Worm (Caenorhabditis elegans) whole organism, L4 larva: ENCODE data around the gene F40G12.10.

ENCODE experiments used
- F10B5.3 ChIP-seq: sonication (generic microtip); optimal IDR thresholded peaks from 2 replicates; lab custom pipeline; 2016; ENCODE audit warnings: mild to moderate bottlenecking, missing genetic modification characterization, missing compliant biosample characterization
- F44E2.7 ChIP-seq: fragments of 200-800 bp; sonication (Bioruptor generic); IDR thresholded peaks from 2 replicates; pipeline ENCODE4 v2.1.2; 2022; ENCODE audit warnings: missing genetic modification characterization, missing compliant biosample characterization
- F49E8.2 ChIP-seq: sonication (generic microtip); optimal IDR thresholded peaks from 2 replicates; lab custom pipeline; 2016; ENCODE audit warnings: missing compliant biosample characterization, mild to moderate bottlenecking, missing genetic modification characterization, borderline replicate concordance
- T20F7.1 ChIP-seq: fragments of 200-800 bp; sonication (Bioruptor generic); optimal IDR thresholded peaks from 2 replicates; lab custom pipeline; 2018; ENCODE audit warnings: mild to moderate bottlenecking, missing genetic modification characterization, missing compliant biosample characterization
- T26A8.4 ChIP-seq: fragments of 200-800 bp; sonication (Bioruptor generic); IDR thresholded peaks from 2 replicates; pipeline ENCODE4 v1.3.6; 2022; ENCODE audit warnings: missing genetic modification characterization, missing compliant biosample characterization
- Y5F2A.4 ChIP-seq: fragments of 200-800 bp; sonication (Bioruptor generic); optimal IDR thresholded peaks from 2 replicates; lab custom pipeline; 2018; ENCODE audit warnings: mild to moderate bottlenecking, missing genetic modification characterization, missing compliant biosample characterization
- ZK546.5 ChIP-seq, 2 experiments: sonication (generic microtip); optimal IDR thresholded peaks; 2 replicates each; lab custom pipeline; 2017; ENCODE audit warnings: missing biosample characterization in 2 of 2, missing genetic modification characterization in 2 of 2
- arid-1 ChIP-seq: fragments of 200-800 bp; sonication (Bioruptor generic); conservative IDR thresholded peaks from 2 replicates; pipeline ENCODE4 v1.3.6; 2022; ENCODE audit warnings: missing genetic modification reagents, missing genetic modification characterization, missing compliant biosample characterization
- ceh-20 ChIP-seq: fragments of 200-800 bp; sonication (Bioruptor generic); IDR thresholded peaks from 2 replicates; pipeline ENCODE4 v1.3.6; 2022; ENCODE audit warnings: missing genetic modification reagents, missing genetic modification characterization, missing compliant biosample characterization
- ceh-44 ChIP-seq: fragments of 200-800 bp; sonication (Bioruptor generic); IDR thresholded peaks from 2 replicates; pipeline ENCODE4 v1.3.6; 2022; ENCODE audit warnings: missing genetic modification reagents, missing genetic modification characterization, missing compliant biosample characterization
- ces-1 ChIP-seq: fragments of 150-350 bp; sonication (generic microtip); optimal IDR thresholded peaks from 4 replicates; lab custom pipeline; 2014; ENCODE audit warnings: missing biosample characterization, missing genetic modification reagents, missing genetic modification characterization
- cey-2 ChIP-seq: sonication (generic microtip); optimal IDR thresholded peaks from 3 replicates; lab custom pipeline; 2017; ENCODE audit warnings: missing genetic modification characterization, mild to moderate bottlenecking, missing compliant biosample characterization, antibody characterized with exemption, borderline replicate concordance; ENCODE audit not compliant: insufficient read depth
- ctbp-1 ChIP-seq: fragments of 200-800 bp; sonication (Bioruptor generic); IDR thresholded peaks from 2 replicates; pipeline ENCODE4 v1.3.6; 2022; ENCODE audit warnings: missing genetic modification reagents, missing genetic modification characterization, missing compliant biosample characterization
- daf-12 ChIP-seq: fragments of 150-350 bp; optimal IDR thresholded peaks from 2 replicates; lab custom pipeline; 2014; ENCODE audit warnings: missing biosample characterization, missing genetic modification reagents, missing genetic modification characterization
- daf-8 ChIP-seq: fragments of 200-800 bp; sonication (Bioruptor generic); IDR thresholded peaks from 2 replicates; pipeline ENCODE4 v1.3.6; 2022; ENCODE audit warnings: missing genetic modification characterization, missing compliant biosample characterization
- dmd-6 ChIP-seq: fragments of 200-800 bp; sonication (Bioruptor generic); IDR thresholded peaks from 2 replicates; pipeline ENCODE4 v1.3.6; 2022; ENCODE audit warnings: missing genetic modification reagents, missing genetic modification characterization, missing compliant biosample characterization
- dve-1 ChIP-seq: sonication (generic microtip); optimal IDR thresholded peaks from 2 replicates; lab custom pipeline; 2017; ENCODE audit warnings: antibody characterized with exemption, mild to moderate bottlenecking, missing genetic modification characterization, missing compliant biosample characterization; ENCODE audit not compliant: insufficient read depth
- egl-27 ChIP-seq: sonication (generic microtip); optimal IDR thresholded peaks from 3 replicates; lab custom pipeline; 2017; ENCODE audit warnings: missing biosample characterization, missing genetic modification reagents, missing genetic modification characterization
- fkh-10 ChIP-seq: fragments of 150-350 bp; optimal IDR thresholded peaks from 2 replicates; lab custom pipeline; 2014; ENCODE audit warnings: missing biosample characterization, missing genetic modification reagents, missing genetic modification characterization
- fos-1 ChIP-seq: fragments of 150-350 bp; optimal IDR thresholded peaks from 2 replicates; lab custom pipeline; 2014; ENCODE audit warnings: missing biosample characterization, missing genetic modification characterization
- gei-8 ChIP-seq: fragments of 200-800 bp; sonication (Bioruptor generic); optimal IDR thresholded peaks from 2 replicates; lab custom pipeline; 2018; ENCODE audit warnings: mild to moderate bottlenecking, missing genetic modification characterization, missing compliant biosample characterization
- hlh-11 ChIP-seq: fragments of 200-800 bp; sonication (Bioruptor generic); optimal IDR thresholded peaks from 2 replicates; lab custom pipeline; 2018; ENCODE audit warnings: mild to moderate bottlenecking, missing genetic modification characterization, missing compliant biosample characterization
- hmg-1.1 ChIP-seq: fragments of 200-800 bp; sonication (Bioruptor generic); IDR thresholded peaks from 2 replicates; pipeline ENCODE4 v1.3.6; 2022; ENCODE audit warnings: missing genetic modification reagents, missing genetic modification characterization, missing compliant biosample characterization
- lin-1 ChIP-seq: fragments of 200-800 bp; sonication (Bioruptor generic); IDR thresholded peaks from 2 replicates; pipeline ENCODE4 v1.3.6; 2022; ENCODE audit warnings: missing genetic modification reagents, missing genetic modification characterization, missing compliant biosample characterization
- lin-39 ChIP-seq: fragments of 150-350 bp; optimal IDR thresholded peaks from 2 replicates; lab custom pipeline; 2014; ENCODE audit warnings: missing biosample characterization, missing genetic modification reagents, missing genetic modification characterization
- lir-3 ChIP-seq: sonication (generic microtip); optimal IDR thresholded peaks from 2 replicates; lab custom pipeline; 2016; ENCODE audit warnings: mild to moderate bottlenecking, missing genetic modification characterization, missing compliant biosample characterization
- mdt-29 ChIP-seq: fragments of 200-800 bp; sonication (Bioruptor generic); IDR thresholded peaks from 2 replicates; pipeline ENCODE4 v1.3.6; 2022; ENCODE audit warnings: missing genetic modification reagents, missing genetic modification characterization, missing compliant biosample characterization
- nhr-10 ChIP-seq: fragments of 150-350 bp; optimal IDR thresholded peaks from 2 replicates; lab custom pipeline; 2014; ENCODE audit warnings: missing biosample characterization, missing genetic modification characterization
- nhr-111 ChIP-seq: fragments of 200-800 bp; sonication (Bioruptor generic); optimal IDR thresholded peaks from 2 replicates; lab custom pipeline; 2018; ENCODE audit warnings: mild to moderate bottlenecking, missing genetic modification characterization, missing compliant biosample characterization
- nhr-237 ChIP-seq: sonication (generic microtip); optimal IDR thresholded peaks from 2 replicates; lab custom pipeline; 2017; ENCODE audit warnings: missing biosample characterization, missing genetic modification characterization
- nhr-28 ChIP-seq: fragments of 150-350 bp; optimal IDR thresholded peaks from 2 replicates; lab custom pipeline; 2014; ENCODE audit warnings: missing biosample characterization, missing genetic modification characterization
- nhr-41 ChIP-seq: fragments of 200-800 bp; sonication (Bioruptor generic); IDR thresholded peaks from 2 replicates; pipeline ENCODE4 v1.3.6; 2022; ENCODE audit warnings: missing genetic modification reagents, missing genetic modification characterization, missing compliant biosample characterization
- nhr-42 ChIP-seq: fragments of 200-800 bp; sonication (Bioruptor generic); IDR thresholded peaks from 2 replicates; pipeline ENCODE4 v1.3.6; 2022; ENCODE audit warnings: missing genetic modification characterization, missing compliant biosample characterization
- nhr-6 ChIP-seq: fragments of 150-350 bp; optimal IDR thresholded peaks from 2 replicates; lab custom pipeline; 2014; ENCODE audit warnings: missing biosample characterization, missing genetic modification characterization
- nhr-76 ChIP-seq: fragments of 150-350 bp; optimal IDR thresholded peaks from 2 replicates; lab custom pipeline; 2014; ENCODE audit warnings: missing biosample characterization, missing genetic modification characterization
- nhr-77 ChIP-seq: fragments of 150-350 bp; optimal IDR thresholded peaks from 2 replicates; lab custom pipeline; 2014; ENCODE audit warnings: missing biosample characterization, missing genetic modification characterization
- php-3 ChIP-seq: fragments of 200-800 bp; sonication (Bioruptor generic); IDR thresholded peaks from 2 replicates; pipeline ENCODE4 v1.3.6; 2022; ENCODE audit warnings: missing genetic modification reagents, missing genetic modification characterization, missing compliant biosample characterization
- rbr-2 ChIP-seq: sonication (generic microtip); optimal IDR thresholded peaks from 2 replicates; lab custom pipeline; 2016; ENCODE audit warnings: missing genotype, missing genetic modification characterization, missing compliant biosample characterization
- saeg-2 ChIP-seq: fragments of 200-800 bp; sonication (Bioruptor generic); IDR thresholded peaks from 2 replicates; pipeline ENCODE4 v1.3.6; 2022; ENCODE audit warnings: missing genetic modification reagents, missing genetic modification characterization, missing compliant biosample characterization
- set-16 ChIP-seq: fragments of 200-800 bp; sonication (Bioruptor generic); IDR thresholded peaks from 2 replicates; pipeline ENCODE4 v1.3.6; 2022; ENCODE audit warnings: missing genetic modification reagents, missing genetic modification characterization, missing compliant biosample characterization
- snpc-1.2 ChIP-seq: fragments of 200-800 bp; sonication (Bioruptor generic); IDR thresholded peaks from 2 replicates; pipeline ENCODE4 v1.3.6; 2022; ENCODE audit warnings: missing genetic modification reagents, missing genetic modification characterization, missing compliant biosample characterization
- snpc-4 ChIP-seq: fragments of 150-350 bp; optimal IDR thresholded peaks from 2 replicates; lab custom pipeline; 2014; ENCODE audit warnings: missing biosample characterization, missing genetic modification characterization
- unc-130 ChIP-seq: sonication (generic microtip); optimal IDR thresholded peaks from 2 replicates; lab custom pipeline; 2016; ENCODE audit warnings: missing genetic modification reagents, missing genetic modification characterization, missing compliant biosample characterization
- unc-39 ChIP-seq: sonication (generic microtip); optimal IDR thresholded peaks from 2 replicates; lab custom pipeline; 2017; ENCODE audit warnings: missing biosample characterization, missing genetic modification characterization
- unc-62 ChIP-seq, 3 experiments: fragments of 150-350 bp in 1 of 3; sonication (generic microtip); optimal IDR thresholded peaks in 2 of 3; peaks in 1 of 3; 1 replicate in 1 of 3; 2 replicates in 2 of 3; lab custom pipeline; 2014 to 2017; ENCODE audit warnings: missing biosample characterization in 3 of 3, missing genetic modification characterization in 3 of 3, missing genetic modification reagents in 3 of 3, missing genotype in 1 of 3
- vab-7 ChIP-seq: fragments of 200-800 bp; sonication (Bioruptor generic); IDR thresholded peaks from 2 replicates; pipeline ENCODE4 v1.3.6; 2022; ENCODE audit warnings: missing genetic modification reagents, missing genetic modification characterization, missing compliant biosample characterization
- zfp-3 ChIP-seq: fragments of 200-800 bp; sonication (Bioruptor generic); conservative IDR thresholded peaks from 2 replicates; pipeline ENCODE4 v1.3.6; 2022; ENCODE audit warnings: missing genetic modification reagents, missing genetic modification characterization, missing compliant biosample characterization
- zip-2 ChIP-seq: fragments of 150-350 bp; optimal IDR thresholded peaks from 2 replicates; lab custom pipeline; 2014; ENCODE audit warnings: missing biosample characterization, missing genetic modification characterization
- ztf-11 ChIP-seq: fragments of 150-350 bp; optimal IDR thresholded peaks from 2 replicates; lab custom pipeline; 2014; ENCODE audit warnings: missing biosample characterization, missing genetic modification characterization

F40G12.10 gene

DNA sequence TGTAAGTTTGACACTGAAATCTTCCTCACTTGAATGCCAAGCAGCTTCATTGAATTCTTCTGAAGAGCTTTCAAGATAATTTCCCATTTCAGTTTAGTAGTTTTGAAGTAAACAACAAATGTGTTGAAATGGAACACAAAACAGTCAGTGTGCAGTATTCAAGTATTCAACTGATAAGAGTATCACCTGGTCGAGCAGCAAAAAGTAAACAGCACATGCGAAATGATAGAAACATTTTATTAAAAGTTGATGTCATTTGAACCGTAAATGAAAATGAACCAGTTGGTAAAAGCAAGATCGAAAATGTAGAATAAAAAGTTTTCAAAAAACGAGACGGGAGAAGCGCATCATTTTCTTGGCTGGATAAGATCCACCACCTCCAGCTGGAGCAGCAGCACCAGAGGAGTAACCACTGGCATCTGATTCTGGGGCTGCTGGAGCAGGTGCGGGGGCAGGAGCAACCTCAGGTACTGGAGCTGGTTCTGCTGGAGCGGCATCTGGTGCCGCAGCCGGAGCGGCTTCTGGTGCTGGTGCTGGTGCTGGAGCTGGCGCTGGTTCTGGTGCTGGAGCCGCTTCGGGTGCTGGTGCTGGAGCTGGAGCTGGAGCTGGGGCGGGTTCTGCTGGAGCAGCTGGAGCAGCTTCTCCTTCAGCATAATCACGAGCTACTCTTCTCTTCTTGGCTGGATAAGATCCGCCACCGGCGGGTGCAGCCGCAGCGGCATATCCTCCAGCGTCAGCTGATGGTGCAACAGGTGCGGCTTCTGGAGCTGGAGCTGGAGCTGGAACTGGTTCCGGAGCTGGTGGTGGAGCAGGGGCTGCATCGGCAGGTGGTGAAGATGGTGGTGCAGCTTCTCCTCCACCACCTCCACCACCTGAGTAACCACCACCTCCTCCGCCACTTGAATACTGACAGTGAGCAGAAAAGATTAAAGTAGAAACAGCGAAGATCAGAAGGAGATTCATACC, 41.4 kb downstream of the F40G12.10 start, which contains the start of the genes F47B8.4 and F47B8.18 (continued):
- no peak for TF ChIP-seq zfp-3 (GFP tag; lab: Robert Waterston, UW)
- TF ChIP-seq php-3 (GFP tag; lab: Robert Waterston, UW) = no peak
- TF ChIP-seq nhr-111 (GFP tag; lab: Kevin White, UChicago) = no peak
- TF ChIP-seq unc-39 = no peak
- TF ChIP-seq fkh-10 (GFP tag; lab: Kevin White, UChicago) = no peak
- TF ChIP-seq set-16 (GFP tag; lab: Robert Waterston, UW) = peak; percentile 99
- no peak for TF ChIP-seq Y5F2A.4 (GFP tag; lab: Kevin White, UChicago)
- TF ChIP-seq ceh-20 (GFP tag; lab: Robert Waterston, UW) = no peak
- TF ChIP-seq ztf-11 = no peak
- no peak for TF ChIP-seq ces-1 (GFP tag; lab: Kevin White, UChicago)
- TF ChIP-seq unc-130 (GFP tag; lab: Kevin White, UChicago) = no peak
- no peak for TF ChIP-seq nhr-42 (GFP tag; lab: Robert Waterston, UW)
- TF ChIP-seq zip-2 (tag; lab: Kevin White, UChicago) = no peak
- TF ChIP-seq unc-62 (GFP tag; optimal IDR thresholded peaks at IDR 0.05 in 1 of 2; lab: Kevin White, UChicago) = peak in 1 of 2 experiments; percentile 96
- no peak for TF ChIP-seq unc-62 (tag; optimal IDR thresholded peaks at IDR 0.05; lab: Kevin White, UChicago)
- TF ChIP-seq lir-3 (tag; lab: Kevin White, UChicago) = no peak
- peak; percentile 44 for TF ChIP-seq dmd-6
- no peak for TF ChIP-seq mdt-29
- no peak for TF ChIP-seq dve-1 (tag; lab: Kevin White, UChicago)
- no peak for TF ChIP-seq cey-2 (tag; lab: Kevin White, UChicago)
- TF ChIP-seq vab-7 = 0 out of 2 replicates have a peak, but pooled peaks have one; percentile 17
- no peak for TF ChIP-seq ctbp-1 (GFP tag; lab: Robert Waterston, UW)
- no peak for TF ChIP-seq lin-1 (GFP tag; lab: Robert Waterston, UW)
- TF ChIP-seq gei-8 (GFP tag; lab: Kevin White, UChicago) = no peak
- no peak for TF ChIP-seq lin-39
- TF ChIP-seq hmg-1.1 (GFP tag; lab: Robert Waterston, UW) = no peak
- no peak for TF ChIP-seq F44E2.7 (GFP tag; lab: Robert Waterston, UW)
- 0 out of 2 replicates have a peak, but pooled peaks have one; percentile 6 for TF ChIP-seq nhr-41
- no peak for TF ChIP-seq nhr-237 (tag; lab: Kevin White, UChicago)
- no peak for TF ChIP-seq rbr-2
- TF ChIP-seq ceh-44 (GFP tag; lab: Robert Waterston, UW) = no peak
- TF ChIP-seq fos-1 = no peak
- TF ChIP-seq arid-1 (GFP tag; lab: Robert Waterston, UW) = no peak
- TF ChIP-seq daf-12 = no peak
- no peak for TF ChIP-seq T20F7.1 (GFP tag; lab: Kevin White, UChicago)
- peak; percentile 76 for TF ChIP-seq nhr-28
- TF ChIP-seq F10B5.3 (tag; lab: Kevin White, UChicago) = no peak
- TF ChIP-seq hlh-11 (tag; lab: Kevin White, UChicago) = no peak
- no peak for TF ChIP-seq snpc-1.2 (GFP tag; lab: Robert Waterston, UW)
- no peak for TF ChIP-seq daf-8 (GFP tag; lab: Robert Waterston, UW)
- TF ChIP-seq nhr-10 = no peak
- TF ChIP-seq nhr-77 = peak; percentile 20
- TF ChIP-seq F49E8.2 (tag; lab: Kevin White, UChicago) = no peak
- no peak for TF ChIP-seq ZK546.5 (tag; optimal IDR thresholded peaks at IDR 0.05; lab: Kevin White, UChicago)
- TF ChIP-seq nhr-76 (tag; lab: Kevin White, UChicago) = no peak
- no peak for TF ChIP-seq nhr-6
- no peak for TF ChIP-seq T26A8.4 (GFP tag; lab: Robert Waterston, UW)
- no peak for TF ChIP-seq saeg-2 (GFP tag; lab: Robert Waterston, UW)
- TF ChIP-seq snpc-4 (tag; lab: Kevin White, UChicago) = no peak
- no peak for TF ChIP-seq egl-27 (tag; lab: Kevin White, UChicago)
